Fruit fly (Drosophila melanogaster): ENCODE results near the gene CG1571.

Gene CG1571

DNA sequence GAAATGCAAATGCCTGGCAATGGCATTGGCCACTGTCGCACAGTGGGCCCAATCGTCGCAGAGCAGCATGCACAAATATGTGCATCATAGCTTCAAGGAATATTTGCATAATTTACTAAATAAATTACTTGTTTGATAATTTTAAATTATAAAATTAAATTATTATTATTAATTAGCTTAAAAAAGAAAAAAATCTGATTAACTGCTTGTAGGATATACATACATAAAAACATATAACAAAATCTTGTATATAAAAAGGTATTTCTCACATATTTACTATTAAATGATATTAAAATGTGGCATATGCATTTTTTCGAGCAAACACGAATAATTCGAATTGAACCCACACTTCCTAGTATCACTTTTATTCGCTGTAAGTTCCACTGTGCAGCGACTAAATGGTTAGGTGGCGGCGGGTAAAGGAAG, 49.6 kb downstream of the CG1571 start (continued):
- no peak for TF ChIP-seq CG15073 (GFP tag; optimal IDR thresholded peaks at IDR 0.05)
- 0 out of 4 replicates have a peak, but pooled peaks have one; percentile 20 for TF ChIP-seq chinmo (GFP tag; IDR thresholded peaks at IDR 0.05; ENCODE audit: partially characterized antibody)
- TF ChIP-seq p53 (GFP tag; optimal IDR thresholded peaks at IDR 0.05): no peak
- TF ChIP-seq croc (GFP tag; conservative IDR thresholded peaks at IDR 0.05): peak; percentile 38; the same call in 2 of the 3 replicates
- peak; percentile 77 for TF ChIP-seq dmrt99B (tag; optimal IDR thresholded peaks at IDR 0.05)
- TF ChIP-seq NC2α (GFP tag; optimal IDR thresholded peaks at IDR 0.05): no peak
- no peak for TF ChIP-seq ac (GFP tag; optimal IDR thresholded peaks at IDR 0.05)
- TF ChIP-seq Hr3 (GFP tag; optimal IDR thresholded peaks at IDR 0.05): peak; percentile 57
- peak; percentile 64 for TF ChIP-seq CG9437 (GFP tag; optimal IDR thresholded peaks at IDR 0.05)
- no peak for TF ChIP-seq CG10462 (GFP tag; optimal IDR thresholded peaks at IDR 0.05)
- TF ChIP-seq odd (GFP tag; optimal IDR thresholded peaks at IDR 0.05): peak; percentile 33
- 0 out of 2 replicates have a peak, but pooled peaks have one; percentile 17 for TF ChIP-seq CG32532 (GFP tag; IDR thresholded peaks at IDR 0.05)
- TF ChIP-seq CG10959 (GFP tag; IDR thresholded peaks at IDR 0.05): no peak
- TF ChIP-seq CG1792 (GFP tag; optimal IDR thresholded peaks at IDR 0.05): no peak
- TF ChIP-seq CG2116 (GFP tag; optimal IDR thresholded peaks at IDR 0.05): peak; percentile 51
- no peak for TF ChIP-seq CG16863 (GFP tag; optimal IDR thresholded peaks at IDR 0.05)
- no peak for TF ChIP-seq Dip2 (GFP tag; IDR thresholded peaks at IDR 0.05)
- TF ChIP-seq HLHmδ (GFP tag; optimal IDR thresholded peaks at IDR 0.05): no peak
- TF ChIP-seq row (GFP tag; IDR thresholded peaks at IDR 0.05): peak; percentile 39; the same call in 2 of the 3 replicates
- TF ChIP-seq CG12104 (GFP tag; optimal IDR thresholded peaks at IDR 0.05): peak; percentile 27
- peak; percentile 7 for TF ChIP-seq trem (tag; optimal IDR thresholded peaks at IDR 0.05)
- TF ChIP-seq Hey (tag; optimal IDR thresholded peaks at IDR 0.05): no peak
- peak; percentile 54; the same call in 1 of the 2 replicates for TF ChIP-seq stc (GFP tag; IDR thresholded peaks at IDR 0.05)
- peak; percentile 75 for TF ChIP-seq gem (tag; optimal IDR thresholded peaks at IDR 0.05)
- TF ChIP-seq CG30403 (GFP tag; optimal IDR thresholded peaks at IDR 0.05): peak; percentile 48
- no peak for TF ChIP-seq CG4617 (GFP tag; optimal IDR thresholded peaks at IDR 0.05; ENCODE audit: borderline replicate concordance)
- no peak for TF ChIP-seq sc (optimal IDR thresholded peaks at IDR 0.05)
- TF ChIP-seq sc (GFP tag; optimal IDR thresholded peaks at IDR 0.05): peak; percentile 40
- peak; percentile 74 for TF ChIP-seq Sox102F (GFP tag; optimal IDR thresholded peaks at IDR 0.05)
- no peak for TF ChIP-seq sens-2 (GFP tag; IDR thresholded peaks at IDR 0.05)
- TF ChIP-seq CG8924 (tag; optimal IDR thresholded peaks at IDR 0.05): peak; percentile 58
- TF ChIP-seq tll (GFP tag; optimal IDR thresholded peaks at IDR 0.05): no peak
- no peak for TF ChIP-seq Atf6 (GFP tag; IDR thresholded peaks at IDR 0.05)
- peak; percentile 24 for TF ChIP-seq CG4820 (GFP tag; optimal IDR thresholded peaks at IDR 0.05)
- peak; percentile 36; the same call in 2 of the 3 replicates for TF ChIP-seq tgo (GFP tag; IDR thresholded peaks at IDR 0.05)
- TF ChIP-seq CG3281 (GFP tag; optimal IDR thresholded peaks at IDR 0.05): peak; percentile 15
- TF ChIP-seq luna (GFP tag; optimal IDR thresholded peaks at IDR 0.05): no peak
- TF ChIP-seq prd (optimal IDR thresholded peaks at IDR 0.05): no peak
- TF ChIP-seq prd (GFP tag; IDR thresholded peaks at IDR 0.05): peak; percentile 71; the same call in 2 of the 3 replicates
- 0 out of 2 replicates have a peak, but pooled peaks have one; percentile 27 for TF ChIP-seq esg (GFP tag; conservative IDR thresholded peaks at IDR 0.05)
- 0 out of 2 replicates have a peak, but pooled peaks have one; percentile 18 for TF ChIP-seq onecut (GFP tag; IDR thresholded peaks at IDR 0.05)
- no peak for TF ChIP-seq CG34224 (GFP tag; IDR thresholded peaks at IDR 0.05; ENCODE audit: partially characterized antibody)
- TF ChIP-seq sens (GFP tag): peak; percentile 63
- no peak for TF ChIP-seq pnt (GFP tag; optimal IDR thresholded peaks at IDR 0.05)
- peak; percentile 41 for TF ChIP-seq unpg (GFP tag; optimal IDR thresholded peaks at IDR 0.05)
- TF ChIP-seq amos (GFP tag; IDR thresholded peaks at IDR 0.05; ENCODE audit: partially characterized antibody): no peak
- TF ChIP-seq Blimp-1 (GFP tag; optimal IDR thresholded peaks at IDR 0.05): peak; percentile 53
- no peak for TF ChIP-seq zen2 (GFP tag; IDR thresholded peaks at IDR 0.05; ENCODE audit: partially characterized antibody)
- TF ChIP-seq CG12071 (GFP tag; optimal IDR thresholded peaks at IDR 0.05): no peak
- peak in 1 of 2 experiments; percentile 69 for TF ChIP-seq Eip74EF (GFP tag; optimal IDR thresholded peaks at IDR 0.05)
